Worm (Caenorhabditis elegans) whole organism, young adult: ENCODE results near the gene abt-1.

ENCODE experiments used
- Y79H2A.3 ChIP-seq: fragments of 200-800 bp; sonication (Bioruptor generic); conservative IDR thresholded peaks from 2 replicates; pipeline ENCODE4 v1.3.6; 2022; ENCODE audit warnings: missing genetic modification reagents, missing genetic modification characterization, missing compliant biosample characterization
- ama-1 ChIP-seq, 3 experiments: fragments of 150-350 bp in 1 of 3; sonication (generic microtip) in 2 of 3; optimal IDR thresholded peaks; 2 replicates each; lab custom pipeline; 2014 to 2018; ENCODE audit warnings: missing biosample characterization in 2 of 3, missing genetic modification characterization in 2 of 3, missing genetic modification reagents in 2 of 3
- hmg-1.2 ChIP-seq: fragments of 200-800 bp; sonication (Bioruptor generic); IDR thresholded peaks from 2 replicates; pipeline ENCODE4 v1.3.6; 2022; ENCODE audit warnings: missing genetic modification reagents, missing genetic modification characterization, missing compliant biosample characterization
- hmg-20 ChIP-seq: fragments of 200-800 bp; sonication (Bioruptor generic); IDR thresholded peaks from 2 replicates; pipeline ENCODE4 v1.3.6; 2022; ENCODE audit warnings: missing genetic modification reagents, missing genetic modification characterization, missing compliant biosample characterization
- mcd-1 ChIP-seq: fragments of 200-800 bp; sonication (Bioruptor generic); IDR thresholded peaks from 2 replicates; pipeline ENCODE4 v1.3.6; 2022; ENCODE audit warnings: missing genetic modification reagents, missing genetic modification characterization, missing compliant biosample characterization
- nhr-179 ChIP-seq: sonication (generic microtip); optimal IDR thresholded peaks from 2 replicates; lab custom pipeline; 2016; ENCODE audit warnings: mild to moderate bottlenecking, missing genetic modification characterization, missing compliant biosample characterization
- snpc-4 ChIP-seq, 5 experiments: fragments of 150-350 bp in 1 of 5; sonication (generic microtip) in 4 of 5; optimal IDR thresholded peaks; 2 replicates each; lab custom pipeline; 2014 to 2018; ENCODE audit warnings: missing genetic modification characterization in 5 of 5, missing biosample characterization in 3 of 5, antibody characterized with exemption in 2 of 5, mild to moderate bottlenecking in 2 of 5, missing compliant biosample characterization in 2 of 5, missing genotype in 2 of 5, moderate library complexity in 2 of 5, missing genetic modification reagents in 1 of 5

DNA sequence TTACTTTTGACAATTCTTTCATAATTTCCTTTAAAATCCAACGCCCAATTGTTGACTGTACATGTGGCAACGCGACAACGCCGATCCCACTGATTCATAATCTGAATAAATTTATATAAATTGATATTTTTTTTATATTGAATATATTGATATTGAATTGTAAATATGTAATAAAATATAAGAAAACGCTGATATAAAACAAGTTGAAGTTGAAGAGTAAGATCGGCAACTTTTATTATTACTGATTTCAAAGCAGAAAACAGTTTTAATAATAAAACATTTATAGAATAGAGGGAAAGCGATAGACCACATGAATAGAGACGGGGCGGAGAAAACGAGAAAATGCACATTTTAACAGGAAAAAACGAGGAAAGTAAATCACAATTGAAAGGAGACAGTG lies 4.5 kb upstream of the abt-1 start, which contains the start of gene qns-1:
- TF ChIP-seq snpc-4 (GFP tag; optimal IDR thresholded peaks at IDR 0.05; lab: Kevin White, UChicago) (no peak), snpc-4 (tag; optimal IDR thresholded peaks at IDR 0.05; lab: Kevin White, UChicago) (no peak), ama-1 (optimal IDR thresholded peaks at IDR 0.05; lab: Kevin White, UChicago) (no peak), ama-1 (GFP tag; optimal IDR thresholded peaks at IDR 0.05; lab: Kevin White, UChicago) (no peak), hmg-20 (GFP tag; lab: Robert Waterston, UW) (no peak), nhr-179 (tag; lab: Kevin White, UChicago) (no peak), Y79H2A.3 (no peak), hmg-1.2 (GFP tag; lab: Robert Waterston, UW) (no peak), mcd-1 (no peak)
